Worm (Caenorhabditis elegans) whole organism, L4/young adult: ENCODE results near the gene Y54E2A.5.

Experiments used
- W03F9.2 ChIP-seq: fragments of 150-350 bp; optimal IDR thresholded peaks from 2 replicates; lab custom pipeline; 2014; ENCODE audit warnings: missing biosample characterization, missing genetic modification characterization
- dao-5 ChIP-seq: sonication (generic microtip); optimal IDR thresholded peaks from 2 replicates; lab custom pipeline; 2016; ENCODE audit warnings: missing genotype, missing genetic modification characterization, moderate library complexity, missing compliant biosample characterization
- him-1 ChIP-seq: sonication (generic microtip); optimal IDR thresholded peaks from 2 replicates; lab custom pipeline; 2016; ENCODE audit warnings: missing genotype, missing genetic modification reagents, missing genetic modification characterization, missing compliant biosample characterization

ce11 chrII:14794935-14795454 lies 37.4 kb upstream of the Y54E2A.5 start, which contains the start of gene eif-3.B:
- TF ChIP-seq dao-5 (tag; lab: Kevin White, UChicago), result no peak
- peak; percentile 42 for TF ChIP-seq him-1 (tag; lab: Kevin White, UChicago)
- TF ChIP-seq W03F9.2, result peak; percentile 83
